Fruit fly (Drosophila melanogaster): ENCODE measurements around the gene CG13086.

CG13086 gene

DNA sequence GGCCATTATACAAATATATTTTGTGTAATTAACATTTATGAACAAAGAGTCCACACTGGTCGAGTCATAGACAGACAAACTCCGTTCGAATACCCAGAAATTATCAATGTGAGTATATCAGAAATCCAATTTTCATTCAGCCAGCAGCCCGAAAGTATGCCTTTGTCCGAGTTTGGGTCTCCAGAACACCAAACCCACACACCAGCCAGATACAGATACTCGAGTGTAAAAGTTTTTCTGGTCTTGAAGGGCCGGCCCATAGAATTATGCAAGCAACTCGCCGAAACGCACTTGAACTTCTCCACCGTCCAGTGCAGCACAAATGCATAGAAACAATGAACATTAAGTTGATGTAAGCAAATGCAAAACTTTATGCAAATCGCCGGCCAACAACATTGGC, 14.4 kb downstream of the CG13086 start:
- TF ChIP-seq CG32121 (GFP tag; IDR thresholded peaks at IDR 0.05) (no peak), CG8159 (tag; optimal IDR thresholded peaks at IDR 0.05) (no peak), Pif1A (GFP tag; optimal IDR thresholded peaks at IDR 0.05) (no peak), CG14655 (GFP tag; optimal IDR thresholded peaks at IDR 0.05) (no peak), CG4496 (GFP tag; IDR thresholded peaks at IDR 0.05) (no peak), CG13204 (GFP tag; optimal IDR thresholded peaks at IDR 0.05) (no peak), CG10348 (GFP tag; IDR thresholded peaks at IDR 0.05) (no peak), fd96Ca (GFP tag; IDR thresholded peaks at IDR 0.05) (no peak), CG17806 (tag; optimal IDR thresholded peaks at IDR 0.05) (no peak), CG8301 (tag; optimal IDR thresholded peaks at IDR 0.05) (no peak), D1 (tag; optimal IDR thresholded peaks at IDR 0.05) (no peak), Snoo (tag; optimal IDR thresholded peaks at IDR 0.05) (no peak)

DNA sequence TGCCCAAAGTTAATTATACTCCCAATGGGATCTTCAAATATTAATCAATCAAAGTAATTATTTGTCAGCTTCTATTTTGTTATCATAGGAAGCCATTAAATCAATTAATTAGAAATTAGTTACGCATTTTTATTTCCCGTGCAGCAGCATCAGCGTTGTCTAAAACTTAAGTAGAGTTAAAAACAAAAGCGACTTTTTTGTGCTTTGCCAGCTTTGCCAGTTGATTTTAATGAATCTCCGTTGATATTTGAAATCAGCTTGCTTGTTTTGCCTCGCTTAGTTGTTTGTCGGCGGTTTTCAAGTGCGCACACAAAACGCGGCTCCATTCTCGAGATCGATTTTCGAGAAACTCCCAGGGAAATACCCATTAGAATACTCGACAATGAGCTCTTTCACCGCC, 16.5 kb downstream of the CG13086 start, which contains the start of gene CG17350:
CG17350 (plus strand) TSS at position 301 of the 400 bp plus-strand sequence.
- TF ChIP-seq CG4496 (GFP tag; IDR thresholded peaks at IDR 0.05) = no peak
- no peak for TF ChIP-seq rn (GFP tag; IDR thresholded peaks at IDR 0.05)

DNA sequence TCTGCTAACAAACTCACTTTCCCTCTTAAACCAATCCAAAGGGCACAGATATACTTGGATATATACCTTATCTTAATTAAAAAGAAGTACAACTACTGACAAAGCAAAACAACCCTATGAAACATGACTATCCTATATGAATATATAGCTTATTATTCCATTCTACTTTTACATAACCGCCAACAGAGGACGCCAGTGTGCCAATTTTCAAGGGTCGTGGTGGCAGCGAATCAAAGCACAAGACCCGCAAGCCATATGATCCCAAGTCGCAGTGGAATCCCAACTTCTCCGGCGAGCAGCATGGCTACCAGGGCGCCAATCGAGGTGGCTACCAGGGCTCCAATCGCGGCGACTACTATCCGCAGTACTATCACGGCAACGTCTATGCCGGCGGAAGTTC, 18.2 kb downstream of the CG13086 start:
- no peak for TF ChIP-seq CG10348 (GFP tag; IDR thresholded peaks at IDR 0.05)
- no peak for TF ChIP-seq EcR (GFP tag; optimal IDR thresholded peaks at IDR 0.05)
- no peak for TF ChIP-seq CG9948 (tag; optimal IDR thresholded peaks at IDR 0.05)
- TF ChIP-seq CG13204 (GFP tag; optimal IDR thresholded peaks at IDR 0.05) = no peak
- TF ChIP-seq CG15710 (tag; optimal IDR thresholded peaks at IDR 0.05) = no peak
- no peak for TF ChIP-seq D1 (tag; optimal IDR thresholded peaks at IDR 0.05)
- TF ChIP-seq CG34367 (tag; optimal IDR thresholded peaks at IDR 0.05) = no peak

dm6 chr2L:19386106-19386715, 22.0 kb downstream of the CG13086 start, which contains the start of gene fon:
Gene fon, minus strand, starts transcription at chr2L:19386205.
- no peak for TF ChIP-seq CG12605 (GFP tag; IDR thresholded peaks at IDR 0.05)
- no peak for TF ChIP-seq CG17806 (tag; optimal IDR thresholded peaks at IDR 0.05)
- TF ChIP-seq CG15710 (tag; optimal IDR thresholded peaks at IDR 0.05) = no peak
- no peak for TF ChIP-seq Snoo (tag; optimal IDR thresholded peaks at IDR 0.05)
- TF ChIP-seq Ets98B (GFP tag; IDR thresholded peaks at IDR 0.05) = no peak
- TF ChIP-seq CG8159 (tag; optimal IDR thresholded peaks at IDR 0.05) = no peak
- no peak for TF ChIP-seq CG32121 (GFP tag; IDR thresholded peaks at IDR 0.05)
- no peak for TF ChIP-seq EcR (GFP tag; optimal IDR thresholded peaks at IDR 0.05)
- no peak for TF ChIP-seq D1 (tag; optimal IDR thresholded peaks at IDR 0.05)
- no peak for TF ChIP-seq CG10348 (GFP tag; IDR thresholded peaks at IDR 0.05)
- TF ChIP-seq CG34367 (tag; optimal IDR thresholded peaks at IDR 0.05) = no peak
- TF ChIP-seq rn (GFP tag; IDR thresholded peaks at IDR 0.05) = no peak
- no peak for TF ChIP-seq gl (tag; optimal IDR thresholded peaks at IDR 0.05)
- no peak for TF ChIP-seq Pif1A (GFP tag; optimal IDR thresholded peaks at IDR 0.05)
- TF ChIP-seq CG14655 (GFP tag; optimal IDR thresholded peaks at IDR 0.05) = no peak
- TF ChIP-seq Pif1B (GFP tag; optimal IDR thresholded peaks at IDR 0.05) = no peak
- TF ChIP-seq CG8301 (tag; optimal IDR thresholded peaks at IDR 0.05) = no peak
- no peak for TF ChIP-seq fd96Ca (GFP tag; IDR thresholded peaks at IDR 0.05)
- no peak for TF ChIP-seq CG4496 (GFP tag; IDR thresholded peaks at IDR 0.05)
- TF ChIP-seq CG9948 (tag; optimal IDR thresholded peaks at IDR 0.05) = no peak

dm6 chr2L:19388966-19389365, 24.8 kb downstream of the CG13086 start:
- no peak for TF ChIP-seq CG12605 (GFP tag; IDR thresholded peaks at IDR 0.05)
- TF ChIP-seq CG13204 (GFP tag; optimal IDR thresholded peaks at IDR 0.05) = no peak
- TF ChIP-seq EcR (GFP tag; optimal IDR thresholded peaks at IDR 0.05) = peak; percentile 25

DNA sequence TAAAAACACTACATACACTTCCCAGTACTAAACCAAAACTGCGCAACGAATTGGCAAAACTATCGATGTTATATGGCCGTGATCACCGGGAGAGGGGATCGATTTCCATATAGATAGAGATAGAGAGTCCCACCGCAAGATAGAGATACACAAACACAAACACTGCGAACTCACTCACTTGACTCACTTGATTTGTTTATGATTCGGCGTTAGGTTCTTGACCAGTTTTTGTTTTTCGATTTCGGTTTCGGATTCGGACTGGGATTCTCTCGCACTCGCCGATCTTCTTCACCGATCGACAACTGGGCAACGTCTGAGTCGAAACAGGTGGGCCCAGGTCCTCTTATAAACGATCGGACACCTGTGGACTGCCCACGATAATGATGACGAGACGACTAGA, 25.6 kb downstream of the CG13086 start, which contains the start of gene CG17549:
CG17549 (minus strand) TSS at position 327 of the 400 bp plus-strand sequence.
- TF ChIP-seq Pif1A (GFP tag; optimal IDR thresholded peaks at IDR 0.05) (no peak), rn (GFP tag; IDR thresholded peaks at IDR 0.05) (no peak), CG12605 (GFP tag; IDR thresholded peaks at IDR 0.05) (no peak), Snoo (tag; optimal IDR thresholded peaks at IDR 0.05) (no peak), CG4496 (GFP tag; IDR thresholded peaks at IDR 0.05) (0 out of 3 replicates have a peak, but pooled peaks have one; percentile 6)

- TF ChIP-seq CG32121 (GFP tag; IDR thresholded peaks at IDR 0.05) (no peak), gl (tag; optimal IDR thresholded peaks at IDR 0.05) (peak; percentile 65), CG4496 (GFP tag; IDR thresholded peaks at IDR 0.05) (0 out of 3 replicates have a peak, but pooled peaks have one; percentile 8), Pif1B (GFP tag; optimal IDR thresholded peaks at IDR 0.05) (no peak)
These were observed 29.6 kb downstream of the CG13086 start, which contains the start of gene CG31798 for dm6 chr2L:19393703-19394210. Gene CG31798, plus strand, starts transcription at chr2L:19394160.
